Worm (Caenorhabditis elegans) whole organism, L4/young adult: ENCODE measurements around the gene F17E9.18.

Experiments used
- W03F9.2 ChIP-seq: fragments of 150-350 bp; optimal IDR thresholded peaks from 2 replicates; lab custom pipeline; 2014; ENCODE audit warnings: missing biosample characterization, missing genetic modification characterization
- dao-5 ChIP-seq: sonication (generic microtip); optimal IDR thresholded peaks from 2 replicates; lab custom pipeline; 2016; ENCODE audit warnings: missing genotype, missing genetic modification characterization, moderate library complexity, missing compliant biosample characterization
- him-1 ChIP-seq: sonication (generic microtip); optimal IDR thresholded peaks from 2 replicates; lab custom pipeline; 2016; ENCODE audit warnings: missing genotype, missing genetic modification reagents, missing genetic modification characterization, missing compliant biosample characterization

ce11 chrIV:8378280-8378679 lies 31.3 kb upstream of the F17E9.18 start:
- TF ChIP-seq W03F9.2 (no peak), dao-5 (no peak), him-1 (tag; lab: Kevin White, UChicago) (no peak)
